Fruit fly (Drosophila melanogaster) whole organism, wandering third instar larva: ENCODE results near the gene CG18294.

Experiments
- Abd-B ChIP-seq: fragments of >200 bp; optimal IDR thresholded peaks from 2 replicates; lab custom pipeline; 2017; ENCODE audit warnings: missing biosample characterization, missing genetic modification characterization
- CG9705 ChIP-seq: fragments of 200-800 bp; sonication (Bioruptor generic); optimal IDR thresholded peaks from 2 replicates; lab custom pipeline; 2018; ENCODE audit warnings: missing biosample characterization, mild to moderate bottlenecking, missing genetic modification characterization
- Dfd ChIP-seq: fragments of >200 bp; optimal IDR thresholded peaks from 2 replicates; lab custom pipeline; 2017; ENCODE audit warnings: missing biosample characterization, missing genetic modification characterization
- GATAd ChIP-seq: sonication (Bioruptor generic); optimal IDR thresholded peaks from 2 replicates; lab custom pipeline; 2016; ENCODE audit warnings: missing biosample characterization, missing genetic modification characterization
- HLH106 ChIP-seq: fragments of 200-800 bp; optimal IDR thresholded peaks from 3 replicates; lab custom pipeline; 2019; ENCODE audit warnings: missing biosample characterization, mild to moderate bottlenecking, missing genetic modification characterization, moderate library complexity
- Jra ChIP-seq: sonication (Bioruptor generic); optimal IDR thresholded peaks from 2 replicates; lab custom pipeline; 2016; ENCODE audit warnings: missing biosample characterization, missing genetic modification characterization
- Mio ChIP-seq: sonication (Bioruptor generic); optimal IDR thresholded peaks from 2 replicates; lab custom pipeline; 2016; ENCODE audit warnings: missing biosample characterization, missing genetic modification characterization
- Myc ChIP-seq: fragments of >200 bp; optimal IDR thresholded peaks from 2 replicates; lab custom pipeline; 2017
- N ChIP-seq: fragments of >200 bp; optimal IDR thresholded peaks from 2 replicates; lab custom pipeline; 2018; ENCODE audit warnings: missing biosample characterization, missing external identifiers, missing genetic modification characterization
- OdsH ChIP-seq: fragments of 200-800 bp; sonication (Bioruptor generic); optimal IDR thresholded peaks from 2 replicates; lab custom pipeline; 2016; ENCODE audit warnings: missing biosample characterization, mild to moderate bottlenecking, missing genetic modification characterization
- Rel ChIP-seq, 2 experiments: fragments of 200-800 bp; sonication (Bioruptor generic) in 1 of 2; optimal IDR thresholded peaks; 2 replicates in 1 of 2; 3 replicates in 1 of 2; lab custom pipeline; 2016 to 2019; ENCODE audit warnings: mild to moderate bottlenecking in 2 of 2, missing biosample characterization in 2 of 2, missing genetic modification characterization in 2 of 2, moderate library complexity in 1 of 2
- Sp1 ChIP-seq: fragments of 200-800 bp; sonication (Bioruptor generic); optimal IDR thresholded peaks from 3 replicates; lab custom pipeline; 2019; ENCODE audit warnings: missing biosample characterization, mild to moderate bottlenecking, missing genetic modification characterization, moderate library complexity
- Vsx2 ChIP-seq: fragments of 200-300, 225-300 bp; sonication (Bioruptor generic); optimal IDR thresholded peaks from 2 replicates; lab custom pipeline; 2018; ENCODE audit warnings: missing biosample characterization, missing genetic modification characterization; ENCODE audit not compliant: partially characterized antibody
- br ChIP-seq: fragments of 200-800 bp; sonication (Bioruptor generic); optimal IDR thresholded peaks from 2 replicates; lab custom pipeline; 2016; ENCODE audit warnings: missing biosample characterization, missing genetic modification characterization
- brk ChIP-seq: fragments of 200-800 bp; sonication (Bioruptor generic); optimal IDR thresholded peaks from 2 replicates; lab custom pipeline; 2016; ENCODE audit warnings: missing biosample characterization, mild to moderate bottlenecking, missing genetic modification characterization
- dmrt93B ChIP-seq: fragments of 200-800 bp; sonication (Bioruptor generic); optimal IDR thresholded peaks from 2 replicates; lab custom pipeline; 2018; ENCODE audit warnings: missing biosample characterization, mild to moderate bottlenecking, missing genetic modification characterization
- dsf ChIP-seq: sonication (Bioruptor generic); optimal IDR thresholded peaks from 2 replicates; lab custom pipeline; 2016; ENCODE audit warnings: missing biosample characterization, missing genetic modification characterization, borderline replicate concordance
- ey ChIP-seq: fragments of 200-800 bp; sonication (Bioruptor generic); optimal IDR thresholded peaks from 2 replicates; lab custom pipeline; 2016; ENCODE audit warnings: missing biosample characterization, missing genetic modification characterization
- foxo ChIP-seq, 2 experiments: fragments of 200-800 bp; sonication (Bioruptor generic); optimal IDR thresholded peaks; 2 replicates in 1 of 2; 3 replicates in 1 of 2; lab custom pipeline; 2016 to 2017; ENCODE audit warnings: missing biosample characterization in 2 of 2, missing genetic modification characterization in 2 of 2
- fru ChIP-seq: fragments of 200-800 bp; sonication (Bioruptor generic); optimal IDR thresholded peaks from 3 replicates; lab custom pipeline; 2016; ENCODE audit warnings: missing biosample characterization, mild to moderate bottlenecking, missing genetic modification characterization
- h ChIP-seq: fragments of 200-800 bp; sonication (Bioruptor generic); optimal IDR thresholded peaks from 3 replicates; lab custom pipeline; 2016; ENCODE audit warnings: missing biosample characterization, mild to moderate bottlenecking, missing genetic modification characterization
- psq ChIP-seq: fragments of 200-800 bp; sonication (Bioruptor generic); optimal IDR thresholded peaks from 3 replicates; lab custom pipeline; 2017; ENCODE audit warnings: missing biosample characterization, mild to moderate bottlenecking, missing genetic modification characterization, moderate library complexity
- rgr ChIP-seq: fragments of 200-800 bp; sonication (Bioruptor generic); optimal IDR thresholded peaks from 3 replicates; lab custom pipeline; 2016; ENCODE audit warnings: missing biosample characterization, mild to moderate bottlenecking, missing genetic modification characterization
- sage ChIP-seq: fragments of 200-800 bp; sonication (Bioruptor generic); optimal IDR thresholded peaks from 2 replicates; lab custom pipeline; 2016; ENCODE audit warnings: missing biosample characterization, mild to moderate bottlenecking, missing genetic modification characterization
- sv ChIP-seq: fragments of 200-800 bp; sonication (Bioruptor generic); optimal IDR thresholded peaks from 3 replicates; lab custom pipeline; 2016; ENCODE audit warnings: missing biosample characterization, missing genetic modification characterization
- tai ChIP-seq: sonication (Bioruptor generic); optimal IDR thresholded peaks from 2 replicates; lab custom pipeline; 2016; ENCODE audit warnings: missing biosample characterization, missing genetic modification characterization
- woc ChIP-seq: sonication (Bioruptor generic); optimal IDR thresholded peaks from 2 replicates; lab custom pipeline; 2016; ENCODE audit warnings: missing biosample characterization, mild to moderate bottlenecking, missing genetic modification characterization

Gene CG18294

dm6 chr3L:19446394-19447349 is 28.7 kb downstream of the CG18294 start, which contains the start of the genes CG33062 and Chd3:
CG33062 (minus strand) TSS chr3L:19446444.
Chd3 (plus strand) TSS chr3L:19447173.
- no peak for TF ChIP-seq fru
- no peak for TF ChIP-seq sv
- no peak for TF ChIP-seq tai
- no peak for TF ChIP-seq woc (GFP tag; lab: Kevin White, UChicago)
- no peak for TF ChIP-seq Abd-B (GFP tag; lab: Kevin White, UChicago)
- TF ChIP-seq HLH106 (tag; lab: Kevin White, UChicago): peak; percentile 9
- TF ChIP-seq CG9705 (GFP tag; lab: Kevin White, UChicago): no peak
- TF ChIP-seq dmrt93B (GFP tag; lab: Kevin White, UChicago): peak; percentile 21
- TF ChIP-seq Rel (GFP tag; optimal IDR thresholded peaks at IDR 0.05; lab: Kevin White, UChicago): no peak
- no peak for TF ChIP-seq Rel (tag; optimal IDR thresholded peaks at IDR 0.05; lab: Kevin White, UChicago)
- no peak for TF ChIP-seq brk (GFP tag; lab: Kevin White, UChicago)
- no peak for TF ChIP-seq psq (GFP tag; lab: Kevin White, UChicago)
- TF ChIP-seq N (GFP tag; lab: Kevin White, UChicago): peak; percentile 26
- TF ChIP-seq Vsx2 (GFP tag; lab: Kevin White, UChicago): no peak
- no peak for TF ChIP-seq sage (GFP tag; lab: Kevin White, UChicago)
- no peak for TF ChIP-seq Myc (lab: Kevin White, UChicago)
- TF ChIP-seq Mio (GFP tag; lab: Kevin White, UChicago): no peak
- TF ChIP-seq GATAd (GFP tag; lab: Kevin White, UChicago): no peak

DNA sequence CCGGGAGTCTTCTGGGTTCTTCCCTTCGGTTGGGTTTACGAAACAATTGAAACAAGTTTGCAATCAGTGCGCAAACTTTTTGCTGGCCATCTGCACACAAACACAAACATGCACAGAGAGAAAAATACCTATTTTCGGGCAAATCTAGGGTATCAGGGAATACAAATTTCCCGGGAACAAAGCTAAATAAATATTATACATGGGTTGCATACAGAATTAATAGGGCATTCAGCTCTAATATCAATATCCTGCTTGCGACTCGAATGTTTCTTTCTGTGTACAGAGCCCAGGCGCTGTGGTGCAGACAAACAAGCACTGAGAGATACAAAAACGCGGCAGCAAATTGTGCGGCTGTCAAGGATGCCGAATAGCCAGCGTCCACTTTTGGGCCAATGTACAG is 31.3 kb downstream of the CG18294 start:
- TF ChIP-seq Mio (GFP tag; lab: Kevin White, UChicago) (no peak), ey (GFP tag; lab: Kevin White, UChicago) (peak; percentile 28), rgr (GFP tag; lab: Kevin White, UChicago) (peak; percentile 34), Dfd (GFP tag; lab: Kevin White, UChicago) (no peak), dsf (no peak), sv (no peak), fru (peak; percentile 29), foxo (GFP tag; optimal IDR thresholded peaks at IDR 0.05; lab: Kevin White, UChicago) (peak in 1 of 2 experiments; percentile 47), HLH106 (tag; lab: Kevin White, UChicago) (peak; percentile 20), br (GFP tag; lab: Kevin White, UChicago) (peak; percentile 36), h (GFP tag; lab: Kevin White, UChicago) (peak; percentile 38), Jra (GFP tag; lab: Kevin White, UChicago) (no peak)

DNA sequence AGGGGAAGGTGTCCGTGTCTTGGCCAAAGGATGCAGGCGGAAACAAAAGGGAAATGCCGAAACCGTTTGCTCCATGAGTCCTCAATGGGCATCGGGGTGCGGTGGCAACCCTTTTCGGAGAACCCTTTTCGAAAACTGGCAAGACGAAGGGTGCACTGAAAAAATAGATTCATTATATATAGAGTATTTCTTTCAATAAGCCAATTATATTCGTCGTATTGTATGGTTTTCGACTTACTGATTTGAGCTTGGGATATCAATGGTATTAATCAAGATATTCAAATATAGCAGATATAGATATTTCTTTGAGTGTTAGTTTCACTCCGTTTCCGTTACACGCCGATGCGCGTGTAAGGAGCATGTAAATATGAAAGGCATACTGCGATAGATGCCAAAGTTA is 33.1 kb downstream of the CG18294 start:
- peak; percentile 21 for TF ChIP-seq fru
- no peak for TF ChIP-seq tai
- no peak for TF ChIP-seq br (GFP tag; lab: Kevin White, UChicago)
- no peak for TF ChIP-seq Abd-B (GFP tag; lab: Kevin White, UChicago)
- peak; percentile 27 for TF ChIP-seq Sp1
- no peak for TF ChIP-seq rgr (GFP tag; lab: Kevin White, UChicago)
- TF ChIP-seq foxo (GFP tag; optimal IDR thresholded peaks at IDR 0.05; lab: Kevin White, UChicago): peak in 1 of 2 experiments; percentile 20
- no peak for TF ChIP-seq OdsH (GFP tag; lab: Kevin White, UChicago)
- peak; percentile 9 for TF ChIP-seq h (GFP tag; lab: Kevin White, UChicago)
